Fruit fly (Drosophila melanogaster): ENCODE data around the gene CG15370.

Gene CG15370

DNA sequence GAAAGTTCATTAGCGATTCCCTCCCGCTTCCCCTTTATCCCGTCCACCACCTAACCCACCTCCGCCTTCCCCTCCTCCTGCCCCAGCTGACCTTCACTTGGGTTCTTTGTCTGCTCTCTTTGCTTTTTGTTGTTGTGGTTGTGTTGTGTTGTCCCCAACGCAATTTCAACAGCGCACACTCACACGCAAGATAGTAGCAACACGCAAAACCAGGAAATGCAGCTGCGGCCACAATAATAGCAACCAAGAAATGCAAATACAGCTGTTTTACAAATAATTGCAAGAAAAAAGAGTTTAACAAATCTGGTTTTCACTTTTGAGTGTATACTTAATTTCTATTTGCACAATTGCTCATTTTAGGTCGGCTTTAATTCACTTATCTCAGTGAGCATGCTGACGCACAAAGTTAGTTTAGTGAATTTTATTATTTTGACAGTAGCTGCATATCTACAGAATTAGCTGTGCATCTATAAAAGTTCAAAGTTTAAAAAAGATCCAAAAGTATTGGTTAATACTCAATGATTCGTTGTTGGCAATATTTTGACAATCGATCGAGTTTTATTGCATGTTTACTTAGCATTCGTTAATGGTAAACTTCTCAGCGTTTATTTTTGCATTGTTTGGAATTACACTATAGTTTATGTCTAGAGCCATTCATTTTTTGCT, 26.1 kb downstream of the CG15370 start (continued):
- no peak for TF ChIP-seq CG6854 (GFP tag; optimal IDR thresholded peaks at IDR 0.05)
- peak; percentile 74 for TF ChIP-seq Hr39 (GFP tag; optimal IDR thresholded peaks at IDR 0.05)
- peak; percentile 51 for TF ChIP-seq achi (GFP tag; optimal IDR thresholded peaks at IDR 0.05)
- TF ChIP-seq dac (GFP tag; optimal IDR thresholded peaks at IDR 0.05): peak; percentile 17
- TF ChIP-seq Eip75B (GFP tag; optimal IDR thresholded peaks at IDR 0.05): peak; percentile 45
- peak; percentile 68 for TF ChIP-seq CG10669 (GFP tag; optimal IDR thresholded peaks at IDR 0.05)
- TF ChIP-seq esn (GFP tag; optimal IDR thresholded peaks at IDR 0.05): peak; percentile 78
- no peak for TF ChIP-seq Eip93F (GFP tag; optimal IDR thresholded peaks at IDR 0.05)
- peak; percentile 73 for TF ChIP-seq cyc (GFP tag; optimal IDR thresholded peaks at IDR 0.05)
- TF ChIP-seq Eip78C (GFP tag): peak; percentile 88
- TF ChIP-seq acj6 (GFP tag; optimal IDR thresholded peaks at IDR 0.05): peak; percentile 45
- TF ChIP-seq CG11294 (GFP tag; IDR thresholded peaks at IDR 0.05): peak; percentile 31; the same call in 1 of the 2 replicates
- peak; percentile 53 for TF ChIP-seq net (GFP tag; optimal IDR thresholded peaks at IDR 0.05)
- TF ChIP-seq Hr4 (GFP tag; optimal IDR thresholded peaks at IDR 0.05): peak; percentile 54
- peak; percentile 44 for TF ChIP-seq CG6792 (GFP tag; optimal IDR thresholded peaks at IDR 0.05)
- peak; percentile 50 for TF ChIP-seq CG6276 (GFP tag; optimal IDR thresholded peaks at IDR 0.05)
- peak; percentile 60 for TF ChIP-seq CG3032 (tag; optimal IDR thresholded peaks at IDR 0.05)
- TF ChIP-seq Sox15 (GFP tag; optimal IDR thresholded peaks at IDR 0.05): peak; percentile 52
- peak; percentile 47 for TF ChIP-seq fd59A (GFP tag; optimal IDR thresholded peaks at IDR 0.05)
- peak; percentile 78 for TF ChIP-seq Met (GFP tag; optimal IDR thresholded peaks at IDR 0.05)
- peak; percentile 8 to 77 for TF ChIP-seq salr (GFP tag; optimal IDR thresholded peaks at IDR 0.05)
- peak; percentile 30; the same call in 2 of the 3 replicates for TF ChIP-seq CG8119 (GFP tag; IDR thresholded peaks at IDR 0.05)

DNA sequence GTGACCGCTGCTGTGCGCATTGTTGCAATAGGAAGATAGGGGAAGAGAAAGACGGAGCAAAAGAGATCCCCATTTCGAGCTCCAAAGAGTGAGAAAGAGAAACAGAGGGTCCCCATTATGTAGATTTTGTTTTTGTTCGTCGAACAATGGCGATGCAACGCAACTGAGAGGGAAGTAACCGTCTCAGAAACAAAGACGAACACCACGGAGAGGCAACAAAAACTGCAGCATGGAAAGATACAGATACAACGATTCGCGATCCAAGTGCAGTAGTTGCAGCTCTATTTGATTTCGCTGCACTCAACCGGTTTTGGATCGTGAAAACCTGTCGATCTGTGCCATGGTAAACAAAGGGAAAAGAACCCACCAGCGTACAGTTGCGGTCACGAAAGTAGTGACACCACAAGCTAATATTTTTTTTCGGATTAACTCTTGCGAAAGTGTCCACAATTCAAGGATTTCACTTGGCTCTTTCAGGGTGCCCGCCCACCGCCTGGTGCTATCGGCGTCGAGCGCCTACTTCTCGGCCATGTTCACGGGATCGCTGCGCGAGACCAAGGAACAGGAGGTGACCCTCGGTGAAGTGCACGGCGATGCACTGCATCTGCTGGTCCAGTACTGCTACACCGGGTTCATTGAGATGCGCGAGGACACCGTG, 26.9 kb downstream of the CG15370 start:
- TF ChIP-seq CG3919 (GFP tag; optimal IDR thresholded peaks at IDR 0.05) (no peak), CG11902 (GFP tag; optimal IDR thresholded peaks at IDR 0.05) (no peak), CG16779 (tag; optimal IDR thresholded peaks at IDR 0.05) (no peak), lz (GFP tag; optimal IDR thresholded peaks at IDR 0.05) (peak; percentile 12), Eip75B (GFP tag; optimal IDR thresholded peaks at IDR 0.05) (no peak), Sox102F (GFP tag; optimal IDR thresholded peaks at IDR 0.05) (no peak), Ets21C (GFP tag; optimal IDR thresholded peaks at IDR 0.05) (no peak), Lpt (GFP tag; optimal IDR thresholded peaks at IDR 0.05) (no peak), ss (GFP tag; optimal IDR thresholded peaks at IDR 0.05) (no peak), cyc (GFP tag; optimal IDR thresholded peaks at IDR 0.05) (no peak), CG32006 (GFP tag; optimal IDR thresholded peaks at IDR 0.05) (peak; percentile 20), CG1621 (tag; optimal IDR thresholded peaks at IDR 0.05) (peak; percentile 42), CG8632 (GFP tag; optimal IDR thresholded peaks at IDR 0.05) (peak; percentile 1), Eip78C (GFP tag) (peak; percentile 53), Hr4 (GFP tag; optimal IDR thresholded peaks at IDR 0.05) (no peak), Eip93F (GFP tag; optimal IDR thresholded peaks at IDR 0.05) (no peak), CG10631 (GFP tag; optimal IDR thresholded peaks at IDR 0.05) (no peak), CG6854 (GFP tag; optimal IDR thresholded peaks at IDR 0.05) (no peak), pdm3 (GFP tag; optimal IDR thresholded peaks at IDR 0.05) (peak; percentile 15), Sox14 (GFP tag; optimal IDR thresholded peaks at IDR 0.05) (peak; percentile 64), Hr38 (GFP tag; optimal IDR thresholded peaks at IDR 0.05) (no peak), dac (GFP tag; optimal IDR thresholded peaks at IDR 0.05) (peak; percentile 9), net (GFP tag; optimal IDR thresholded peaks at IDR 0.05) (no peak), spab (GFP tag; optimal IDR thresholded peaks at IDR 0.05) (no peak), topi (GFP tag; optimal IDR thresholded peaks at IDR 0.05) (peak; percentile 12), Smox (GFP tag; optimal IDR thresholded peaks at IDR 0.05) (no peak), CG7368 (GFP tag; optimal IDR thresholded peaks at IDR 0.05) (no peak), CG6163 (GFP tag; IDR thresholded peaks at IDR 0.05) (peak; percentile 57; the same call in 2 of the 3 replicates), CG9139 (GFP tag; optimal IDR thresholded peaks at IDR 0.05) (peak; percentile 46), CG6808 (GFP tag; optimal IDR thresholded peaks at IDR 0.05) (peak; percentile 34), eg (GFP tag; IDR thresholded peaks at IDR 0.05) (peak; percentile 68), CG31627 (GFP tag; optimal IDR thresholded peaks at IDR 0.05) (no peak), CG8319 (GFP tag; optimal IDR thresholded peaks at IDR 0.05) (no peak), fd85E (GFP tag; optimal IDR thresholded peaks at IDR 0.05) (no peak), CG8119 (GFP tag; IDR thresholded peaks at IDR 0.05) (peak; percentile 45)
